Fruit fly (Drosophila melanogaster): Measurements from ENCODE around the gene CG14443.
A peak's percentile ranks its signal among the peaks of the same experiment; 100 is the strongest.

The CG14443 gene

dm6 chrX:6656023-6656594, 22.4 kb downstream of the CG14443 start (continued):
- TF ChIP-seq Ets21C (GFP tag; optimal IDR thresholded peaks at IDR 0.05) (peak; percentile 86), Sox102F (GFP tag; optimal IDR thresholded peaks at IDR 0.05) (peak; percentile 90), CG9139 (GFP tag; optimal IDR thresholded peaks at IDR 0.05) (peak; percentile 65), CG3919 (GFP tag; optimal IDR thresholded peaks at IDR 0.05) (peak; percentile 92), fkh (GFP tag; optimal IDR thresholded peaks at IDR 0.05) (peak; percentile 55), CG11762 (GFP tag; optimal IDR thresholded peaks at IDR 0.05; ENCODE audit: insufficient read depth) (peak; percentile 89), eg (GFP tag; IDR thresholded peaks at IDR 0.05) (peak; percentile 89), CG6163 (GFP tag; IDR thresholded peaks at IDR 0.05) (peak; percentile 90), CG10631 (GFP tag; optimal IDR thresholded peaks at IDR 0.05) (peak; percentile 89), spab (GFP tag; optimal IDR thresholded peaks at IDR 0.05) (peak; percentile 85), CG6276 (GFP tag; optimal IDR thresholded peaks at IDR 0.05) (peak; percentile 92), dsx (GFP tag; optimal IDR thresholded peaks at IDR 0.05; ENCODE audit: poor library complexity, severe bottlenecking) (peak; percentile 85), fd85E (GFP tag; optimal IDR thresholded peaks at IDR 0.05) (peak; percentile 75), dac (GFP tag; optimal IDR thresholded peaks at IDR 0.05) (peak; percentile 89), Eip78C (GFP tag) (peak; percentile 97), Gug (GFP tag; IDR thresholded peaks at IDR 0.05) (peak; percentile 82), CG8119 (GFP tag; IDR thresholded peaks at IDR 0.05) (peak; percentile 93), net (GFP tag; optimal IDR thresholded peaks at IDR 0.05) (peak; percentile 93), Met (GFP tag; optimal IDR thresholded peaks at IDR 0.05) (peak; percentile 93), CG31627 (GFP tag; optimal IDR thresholded peaks at IDR 0.05) (peak; percentile 92)

DNA sequence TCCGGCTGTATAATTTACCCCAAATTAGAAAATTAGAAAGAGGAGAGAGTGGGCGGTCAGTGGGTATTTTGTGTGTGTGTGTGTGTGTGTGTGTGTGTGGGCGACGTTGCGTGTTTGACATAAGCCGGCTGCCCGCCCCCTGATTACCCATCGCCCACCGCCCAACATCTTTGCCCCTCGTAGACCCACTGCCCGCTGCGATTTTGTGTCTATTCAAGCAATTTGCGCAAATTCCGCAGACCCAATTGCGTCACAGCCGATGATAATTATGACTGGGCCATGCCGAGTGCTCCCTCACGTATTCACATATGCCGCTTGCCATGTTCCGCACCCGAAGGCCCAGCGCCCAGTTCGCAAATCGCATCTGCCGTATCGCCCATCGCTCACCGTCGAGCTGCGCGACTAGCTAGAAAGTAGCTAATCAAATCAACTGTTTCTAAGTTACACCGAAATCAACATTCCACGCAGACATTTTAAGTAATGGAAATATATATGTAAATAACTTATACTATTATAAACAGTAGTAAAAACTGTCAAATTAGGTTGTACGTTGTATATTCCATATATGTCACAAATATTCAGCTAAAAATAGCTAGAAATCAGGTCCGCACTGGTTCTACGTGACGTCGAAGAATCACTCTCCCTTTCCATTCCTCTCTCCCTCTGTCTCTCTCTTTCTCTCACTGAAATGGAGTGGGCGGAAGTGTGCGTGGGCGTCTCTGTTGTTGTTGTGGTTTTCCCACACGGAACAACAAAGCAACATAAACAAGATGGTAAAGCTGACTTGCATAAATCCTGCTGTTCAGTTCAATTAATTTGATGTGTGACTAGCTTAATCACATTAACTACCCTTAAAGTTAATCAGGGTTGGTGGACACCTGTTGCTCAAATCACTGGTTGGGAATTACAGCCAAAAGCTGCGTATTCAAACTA, 23.1 kb downstream of the CG14443 start:
- TF ChIP-seq Sox14 (GFP tag; optimal IDR thresholded peaks at IDR 0.05): no peak
- TF ChIP-seq CG10669 (GFP tag; optimal IDR thresholded peaks at IDR 0.05): peak; percentile 24
- TF ChIP-seq dsx (GFP tag; optimal IDR thresholded peaks at IDR 0.05; ENCODE audit: poor library complexity, severe bottlenecking): peak; percentile 48
- TF ChIP-seq CG8119 (GFP tag; IDR thresholded peaks at IDR 0.05): peak; percentile 56; the same call in 2 of the 3 replicates
- peak; percentile 26 for TF ChIP-seq acj6 (GFP tag; optimal IDR thresholded peaks at IDR 0.05)
- peak; percentile 37 for TF ChIP-seq CG1621 (tag; optimal IDR thresholded peaks at IDR 0.05)
- TF ChIP-seq svp (GFP tag): peak; percentile 66
- TF ChIP-seq Ets21C (GFP tag; optimal IDR thresholded peaks at IDR 0.05): no peak
- no peak for TF ChIP-seq fd59A (GFP tag; optimal IDR thresholded peaks at IDR 0.05)
- no peak for TF ChIP-seq CG9139 (GFP tag; optimal IDR thresholded peaks at IDR 0.05)
- TF ChIP-seq CG6854 (GFP tag; optimal IDR thresholded peaks at IDR 0.05): peak; percentile 46
- TF ChIP-seq CG7368 (GFP tag; optimal IDR thresholded peaks at IDR 0.05): no peak
- no peak for TF ChIP-seq spab (GFP tag; optimal IDR thresholded peaks at IDR 0.05)
- TF ChIP-seq CG6163 (GFP tag; IDR thresholded peaks at IDR 0.05): 0 out of 3 replicates have a peak, but pooled peaks have one; percentile 30
- TF ChIP-seq cyc (GFP tag; optimal IDR thresholded peaks at IDR 0.05): no peak
- TF ChIP-seq fd85E (GFP tag; optimal IDR thresholded peaks at IDR 0.05): no peak
- TF ChIP-seq achi (GFP tag; optimal IDR thresholded peaks at IDR 0.05): peak; percentile 13
- TF ChIP-seq Eip93F (GFP tag; optimal IDR thresholded peaks at IDR 0.05): peak; percentile 60
- TF ChIP-seq OdsH (GFP tag; optimal IDR thresholded peaks at IDR 0.05): peak; percentile 41
- TF ChIP-seq CG6276 (GFP tag; optimal IDR thresholded peaks at IDR 0.05): peak; percentile 55
- TF ChIP-seq CG11902 (GFP tag; optimal IDR thresholded peaks at IDR 0.05): no peak
- TF ChIP-seq salr (GFP tag; optimal IDR thresholded peaks at IDR 0.05): no peak
- no peak for TF ChIP-seq Smox (GFP tag; optimal IDR thresholded peaks at IDR 0.05)
- TF ChIP-seq Gug (GFP tag; IDR thresholded peaks at IDR 0.05): 0 out of 2 replicates have a peak, but pooled peaks have one; percentile 9
- peak; percentile 48 for TF ChIP-seq Hr4 (GFP tag; optimal IDR thresholded peaks at IDR 0.05)
- no peak for TF ChIP-seq fkh (GFP tag; optimal IDR thresholded peaks at IDR 0.05)
- peak; percentile 34 for TF ChIP-seq pdm3 (GFP tag; optimal IDR thresholded peaks at IDR 0.05)
- no peak for TF ChIP-seq Hr38 (GFP tag; optimal IDR thresholded peaks at IDR 0.05)
- no peak for TF ChIP-seq eg (GFP tag; IDR thresholded peaks at IDR 0.05)
- TF ChIP-seq CG10631 (GFP tag; optimal IDR thresholded peaks at IDR 0.05): no peak
- no peak for TF ChIP-seq dac (GFP tag; optimal IDR thresholded peaks at IDR 0.05)
- peak; percentile 12 for TF ChIP-seq esn (GFP tag; optimal IDR thresholded peaks at IDR 0.05)
- TF ChIP-seq Met (GFP tag; optimal IDR thresholded peaks at IDR 0.05): peak; percentile 31
- peak; percentile 44 for TF ChIP-seq CG3032 (tag; optimal IDR thresholded peaks at IDR 0.05)
- TF ChIP-seq Ets96B (tag; optimal IDR thresholded peaks at IDR 0.05): peak; percentile 48
- no peak for TF ChIP-seq Sox15 (GFP tag; optimal IDR thresholded peaks at IDR 0.05)
- TF ChIP-seq CG11294 (GFP tag; IDR thresholded peaks at IDR 0.05): peak; percentile 14; the same call in 1 of the 2 replicates
- TF ChIP-seq CG32006 (GFP tag; optimal IDR thresholded peaks at IDR 0.05): peak; percentile 38
- no peak for TF ChIP-seq Lpt (GFP tag; optimal IDR thresholded peaks at IDR 0.05)
